Worm (Caenorhabditis elegans) whole organism, L4 larva: ENCODE measurements around the gene tofu-2.

Experiments
- F10B5.3 ChIP-seq: sonication (generic microtip); optimal IDR thresholded peaks from 2 replicates; lab custom pipeline; 2016; ENCODE audit warnings: mild to moderate bottlenecking, missing genetic modification characterization, missing compliant biosample characterization
- F26F4.8 ChIP-seq: fragments of 200-800 bp; sonication (Bioruptor generic); conservative IDR thresholded peaks from 2 replicates; pipeline ENCODE4 v1.3.6; 2022; ENCODE audit warnings: missing genetic modification characterization, missing compliant biosample characterization
- F44E2.7 ChIP-seq: fragments of 200-800 bp; sonication (Bioruptor generic); IDR thresholded peaks from 2 replicates; pipeline ENCODE4 v2.1.2; 2022; ENCODE audit warnings: missing genetic modification characterization, missing compliant biosample characterization
- F49E8.2 ChIP-seq: sonication (generic microtip); optimal IDR thresholded peaks from 2 replicates; lab custom pipeline; 2016; ENCODE audit warnings: missing compliant biosample characterization, mild to moderate bottlenecking, missing genetic modification characterization, borderline replicate concordance
- T20F7.1 ChIP-seq: fragments of 200-800 bp; sonication (Bioruptor generic); optimal IDR thresholded peaks from 2 replicates; lab custom pipeline; 2018; ENCODE audit warnings: mild to moderate bottlenecking, missing genetic modification characterization, missing compliant biosample characterization
- T26A8.4 ChIP-seq: fragments of 200-800 bp; sonication (Bioruptor generic); IDR thresholded peaks from 2 replicates; pipeline ENCODE4 v1.3.6; 2022; ENCODE audit warnings: missing genetic modification characterization, missing compliant biosample characterization
- Y105C5A.15 ChIP-seq: fragments of 200-800 bp; sonication (Bioruptor generic); IDR thresholded peaks from 2 replicates; pipeline ENCODE4 v1.3.6; 2022; ENCODE audit warnings: missing genetic modification characterization, missing compliant biosample characterization
- Y5F2A.4 ChIP-seq: fragments of 200-800 bp; sonication (Bioruptor generic); optimal IDR thresholded peaks from 2 replicates; lab custom pipeline; 2018; ENCODE audit warnings: mild to moderate bottlenecking, missing genetic modification characterization, missing compliant biosample characterization
- aha-1 ChIP-seq: fragments of 150-350 bp; peaks from one replicate; lab custom pipeline; 2014; ENCODE audit warnings: missing biosample characterization, missing genetic modification characterization
- aly-2 ChIP-seq: sonication (generic microtip); optimal IDR thresholded peaks from 2 replicates; lab custom pipeline; 2018; ENCODE audit warnings: missing biosample characterization, missing genetic modification characterization
- arid-1 ChIP-seq: fragments of 200-800 bp; sonication (Bioruptor generic); conservative IDR thresholded peaks from 2 replicates; pipeline ENCODE4 v1.3.6; 2022; ENCODE audit warnings: missing genetic modification reagents, missing genetic modification characterization, missing compliant biosample characterization
- ceh-32 ChIP-seq: sonication (generic microtip); optimal IDR thresholded peaks from 2 replicates; lab custom pipeline; 2016; ENCODE audit warnings: mild to moderate bottlenecking, missing genetic modification characterization, missing compliant biosample characterization; ENCODE audit not compliant: poor library complexity
- ceh-82 ChIP-seq: sonication (generic microtip); optimal IDR thresholded peaks from 2 replicates; lab custom pipeline; 2017; ENCODE audit warnings: missing biosample characterization, missing genetic modification characterization
- ces-1 ChIP-seq: fragments of 150-350 bp; sonication (generic microtip); optimal IDR thresholded peaks from 4 replicates; lab custom pipeline; 2014; ENCODE audit warnings: missing biosample characterization, missing genetic modification reagents, missing genetic modification characterization
- daf-12 ChIP-seq: fragments of 150-350 bp; optimal IDR thresholded peaks from 2 replicates; lab custom pipeline; 2014; ENCODE audit warnings: missing biosample characterization, missing genetic modification reagents, missing genetic modification characterization
- daf-16 ChIP-seq, 3 experiments: sonication (generic microtip); optimal IDR thresholded peaks; 2 replicates each; lab custom pipeline; 2016 to 2017; ENCODE audit warnings: missing genetic modification characterization in 3 of 3, missing genetic modification reagents in 3 of 3, mild to moderate bottlenecking in 2 of 3, missing compliant biosample characterization in 2 of 3, missing biosample characterization in 1 of 3, moderate library complexity in 1 of 3
- daf-19 ChIP-seq: fragments of 200-800 bp; sonication (Bioruptor generic); conservative IDR thresholded peaks from 2 replicates; pipeline ENCODE4 v1.3.6; 2022; ENCODE audit warnings: missing genetic modification characterization, missing compliant biosample characterization
- daf-8 ChIP-seq: fragments of 200-800 bp; sonication (Bioruptor generic); IDR thresholded peaks from 2 replicates; pipeline ENCODE4 v1.3.6; 2022; ENCODE audit warnings: missing genetic modification characterization, missing compliant biosample characterization
- dmd-6 ChIP-seq: fragments of 200-800 bp; sonication (Bioruptor generic); IDR thresholded peaks from 2 replicates; pipeline ENCODE4 v1.3.6; 2022; ENCODE audit warnings: missing genetic modification reagents, missing genetic modification characterization, missing compliant biosample characterization
- dmd-8 ChIP-seq: fragments of 200-800 bp; sonication (Bioruptor generic); IDR thresholded peaks from 2 replicates; pipeline ENCODE4 v1.3.6; 2022; ENCODE audit warnings: missing genetic modification characterization, missing compliant biosample characterization
- duxl-1 ChIP-seq: sonication (generic microtip); optimal IDR thresholded peaks from 2 replicates; lab custom pipeline; 2016; ENCODE audit warnings: mild to moderate bottlenecking, missing genetic modification characterization, moderate library complexity, missing compliant biosample characterization; ENCODE audit not compliant: poor library complexity
- fkh-10 ChIP-seq: fragments of 150-350 bp; optimal IDR thresholded peaks from 2 replicates; lab custom pipeline; 2014; ENCODE audit warnings: missing biosample characterization, missing genetic modification reagents, missing genetic modification characterization
- fos-1 ChIP-seq: fragments of 150-350 bp; optimal IDR thresholded peaks from 2 replicates; lab custom pipeline; 2014; ENCODE audit warnings: missing biosample characterization, missing genetic modification characterization
- hlh-11 ChIP-seq: fragments of 200-800 bp; sonication (Bioruptor generic); optimal IDR thresholded peaks from 2 replicates; lab custom pipeline; 2018; ENCODE audit warnings: mild to moderate bottlenecking, missing genetic modification characterization, missing compliant biosample characterization
- hlh-30 ChIP-seq: sonication (generic microtip); optimal IDR thresholded peaks from 2 replicates; lab custom pipeline; 2017; ENCODE audit warnings: antibody characterized with exemption, mild to moderate bottlenecking, missing genetic modification characterization, missing compliant biosample characterization; ENCODE audit not compliant: insufficient read depth
- hmg-1.1 ChIP-seq: fragments of 200-800 bp; sonication (Bioruptor generic); IDR thresholded peaks from 2 replicates; pipeline ENCODE4 v1.3.6; 2022; ENCODE audit warnings: missing genetic modification reagents, missing genetic modification characterization, missing compliant biosample characterization
- lin-1 ChIP-seq: fragments of 200-800 bp; sonication (Bioruptor generic); IDR thresholded peaks from 2 replicates; pipeline ENCODE4 v1.3.6; 2022; ENCODE audit warnings: missing genetic modification reagents, missing genetic modification characterization, missing compliant biosample characterization
- lin-13 ChIP-seq: fragments of 150-350 bp; optimal IDR thresholded peaks from 2 replicates; lab custom pipeline; 2014; ENCODE audit warnings: missing biosample characterization, missing genetic modification reagents, missing genetic modification characterization
- lin-29 ChIP-seq: fragments of 200-800 bp; sonication (Bioruptor generic); IDR thresholded peaks from 2 replicates; pipeline ENCODE4 v1.3.6; 2022; ENCODE audit warnings: missing genetic modification reagents, missing genetic modification characterization, missing compliant biosample characterization
- lin-38 ChIP-seq: fragments of 200-800 bp; sonication (Bioruptor generic); IDR thresholded peaks from 2 replicates; pipeline ENCODE4 v1.3.6; 2022; ENCODE audit warnings: missing genetic modification reagents, missing genetic modification characterization, missing compliant biosample characterization
- lin-39 ChIP-seq: fragments of 150-350 bp; optimal IDR thresholded peaks from 2 replicates; lab custom pipeline; 2014; ENCODE audit warnings: missing biosample characterization, missing genetic modification reagents, missing genetic modification characterization
- lir-3 ChIP-seq: sonication (generic microtip); optimal IDR thresholded peaks from 2 replicates; lab custom pipeline; 2016; ENCODE audit warnings: mild to moderate bottlenecking, missing genetic modification characterization, missing compliant biosample characterization
- madf-9 ChIP-seq: fragments of 200-800 bp; sonication (Bioruptor generic); conservative IDR thresholded peaks from 2 replicates; pipeline ENCODE4 v1.3.6; 2022; ENCODE audit warnings: missing genetic modification reagents, missing genetic modification characterization, missing compliant biosample characterization
- mdl-1 ChIP-seq, 2 experiments: fragments of 150-350 bp in 1 of 2; sonication (generic microtip) in 1 of 2; optimal IDR thresholded peaks; 2 replicates each; lab custom pipeline; 2014 to 2017; ENCODE audit warnings: missing biosample characterization in 2 of 2, missing genetic modification characterization in 2 of 2
- mxl-2 ChIP-seq: fragments of 200-800 bp; sonication (Bioruptor generic); conservative IDR thresholded peaks from 2 replicates; pipeline ENCODE4 v1.3.6; 2022; ENCODE audit warnings: missing genetic modification reagents, missing genetic modification characterization, missing compliant biosample characterization
- mxl-3 ChIP-seq: fragments of 200-800 bp; sonication (Bioruptor generic); optimal IDR thresholded peaks from 2 replicates; lab custom pipeline; 2018; ENCODE audit warnings: mild to moderate bottlenecking, missing genetic modification characterization, missing compliant biosample characterization
- nhr-10 ChIP-seq: fragments of 150-350 bp; optimal IDR thresholded peaks from 2 replicates; lab custom pipeline; 2014; ENCODE audit warnings: missing biosample characterization, missing genetic modification characterization
- nhr-11 ChIP-seq: fragments of 150-350 bp; optimal IDR thresholded peaks from 2 replicates; lab custom pipeline; 2014; ENCODE audit warnings: missing biosample characterization, missing genetic modification characterization
- nhr-28 ChIP-seq: fragments of 150-350 bp; optimal IDR thresholded peaks from 2 replicates; lab custom pipeline; 2014; ENCODE audit warnings: missing biosample characterization, missing genetic modification characterization
- nhr-48 ChIP-seq: sonication (generic microtip); optimal IDR thresholded peaks from 2 replicates; lab custom pipeline; 2016; ENCODE audit warnings: mild to moderate bottlenecking, missing genetic modification characterization, missing compliant biosample characterization
- php-3 ChIP-seq: fragments of 200-800 bp; sonication (Bioruptor generic); IDR thresholded peaks from 2 replicates; pipeline ENCODE4 v1.3.6; 2022; ENCODE audit warnings: missing genetic modification reagents, missing genetic modification characterization, missing compliant biosample characterization
- pqm-1 ChIP-seq: sonication (generic microtip); optimal IDR thresholded peaks from 2 replicates; lab custom pipeline; 2017; ENCODE audit warnings: missing biosample characterization, missing genetic modification characterization
- snpc-1.2 ChIP-seq: fragments of 200-800 bp; sonication (Bioruptor generic); IDR thresholded peaks from 2 replicates; pipeline ENCODE4 v1.3.6; 2022; ENCODE audit warnings: missing genetic modification reagents, missing genetic modification characterization, missing compliant biosample characterization
- snpc-4 ChIP-seq: fragments of 150-350 bp; optimal IDR thresholded peaks from 2 replicates; lab custom pipeline; 2014; ENCODE audit warnings: missing biosample characterization, missing genetic modification characterization
- spr-3 ChIP-seq: fragments of 200-800 bp; sonication (Bioruptor generic); optimal IDR thresholded peaks from 2 replicates; lab custom pipeline; 2018; ENCODE audit warnings: mild to moderate bottlenecking, missing genetic modification characterization, missing compliant biosample characterization
- unc-39 ChIP-seq: sonication (generic microtip); optimal IDR thresholded peaks from 2 replicates; lab custom pipeline; 2017; ENCODE audit warnings: missing biosample characterization, missing genetic modification characterization
- unc-62 ChIP-seq, 3 experiments: fragments of 150-350 bp in 1 of 3; sonication (generic microtip); optimal IDR thresholded peaks in 2 of 3; peaks in 1 of 3; 1 replicate in 1 of 3; 2 replicates in 2 of 3; lab custom pipeline; 2014 to 2017; ENCODE audit warnings: missing biosample characterization in 3 of 3, missing genetic modification characterization in 3 of 3, missing genetic modification reagents in 3 of 3, missing genotype in 1 of 3
- zag-1 ChIP-seq: fragments of 150-350 bp; optimal IDR thresholded peaks from 2 replicates; lab custom pipeline; 2014; ENCODE audit warnings: missing biosample characterization, missing genetic modification characterization
- zfp-2 ChIP-seq: sonication (generic microtip); optimal IDR thresholded peaks from 2 replicates; lab custom pipeline; 2016; ENCODE audit warnings: mild to moderate bottlenecking, missing genetic modification characterization, missing compliant biosample characterization
- zfp-3 ChIP-seq: fragments of 200-800 bp; sonication (Bioruptor generic); conservative IDR thresholded peaks from 2 replicates; pipeline ENCODE4 v1.3.6; 2022; ENCODE audit warnings: missing genetic modification reagents, missing genetic modification characterization, missing compliant biosample characterization
- ztf-11 ChIP-seq: fragments of 150-350 bp; optimal IDR thresholded peaks from 2 replicates; lab custom pipeline; 2014; ENCODE audit warnings: missing biosample characterization, missing genetic modification characterization
- ztf-7 ChIP-seq: fragments of 150-350 bp; optimal IDR thresholded peaks from 2 replicates; lab custom pipeline; 2014; ENCODE audit warnings: missing biosample characterization, missing genetic modification characterization

tofu-2 gene

DNA sequence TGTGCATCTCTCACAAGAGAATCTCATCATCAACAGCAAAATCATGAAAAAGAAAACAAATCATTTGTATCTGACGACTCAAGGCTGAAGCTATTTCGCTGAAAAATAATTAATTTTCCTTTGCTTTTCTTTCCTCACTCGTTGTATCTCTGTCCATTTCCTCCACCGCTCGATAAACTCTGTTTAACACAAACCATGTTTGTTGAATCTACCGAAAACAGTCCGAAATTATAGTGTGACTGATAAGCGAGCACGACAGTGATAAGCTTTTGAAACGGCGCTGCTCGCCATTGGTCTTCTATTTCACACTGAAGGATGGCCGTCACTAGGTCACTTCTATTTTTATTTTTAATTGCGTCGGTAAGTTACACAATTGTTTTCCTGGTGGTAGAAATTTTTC is 24.6 kb upstream of the tofu-2 start, which contains the start of gene npa-1 (continued):
- TF ChIP-seq F26F4.8 (GFP tag; lab: Robert Waterston, UW) (no peak), mxl-2 (GFP tag; lab: Robert Waterston, UW) (no peak), F49E8.2 (tag; lab: Kevin White, UChicago) (no peak), lin-39 (no peak), ceh-82 (tag; lab: Kevin White, UChicago) (no peak), pqm-1 (tag; lab: Kevin White, UChicago) (peak; percentile 60), ztf-7 (no peak), dmd-8 (no peak), aha-1 (tag; lab: Kevin White, UChicago) (no peak), dmd-6 (GFP tag; lab: Robert Waterston, UW) (peak; percentile 43), daf-19 (GFP tag; lab: Robert Waterston, UW) (no peak), T26A8.4 (GFP tag; lab: Robert Waterston, UW) (no peak), zfp-2 (no peak), hmg-1.1 (GFP tag; lab: Robert Waterston, UW) (no peak), unc-62 (GFP tag; optimal IDR thresholded peaks at IDR 0.05 in 1 of 2; lab: Kevin White, UChicago) (no peak), unc-62 (tag; optimal IDR thresholded peaks at IDR 0.05; lab: Kevin White, UChicago) (no peak), ceh-32 (tag; lab: Kevin White, UChicago) (no peak), nhr-10 (tag; lab: Kevin White, UChicago) (no peak), Y5F2A.4 (GFP tag; lab: Kevin White, UChicago) (no peak), php-3 (GFP tag; lab: Robert Waterston, UW) (no peak), nhr-48 (no peak), aly-2 (tag; lab: Kevin White, UChicago) (no peak), mxl-3 (GFP tag; lab: Kevin White, UChicago) (peak; percentile 19), mdl-1 (tag; optimal IDR thresholded peaks at IDR 0.05; lab: Kevin White, UChicago) (no peak), ztf-11 (tag; lab: Kevin White, UChicago) (no peak), snpc-4 (no peak), lin-1 (GFP tag; lab: Robert Waterston, UW) (0 out of 2 replicates have a peak, but pooled peaks have one; percentile 18), madf-9 (GFP tag; lab: Robert Waterston, UW) (no peak), nhr-28 (tag; lab: Kevin White, UChicago) (peak; percentile 75), lir-3 (tag; lab: Kevin White, UChicago) (no peak), nhr-11 (tag; lab: Kevin White, UChicago) (no peak), spr-3 (GFP tag; lab: Kevin White, UChicago) (no peak), lin-38 (GFP tag; lab: Robert Waterston, UW) (no peak), hlh-30 (tag; lab: Kevin White, UChicago) (no peak), Y105C5A.15 (GFP tag; lab: Robert Waterston, UW) (no peak), lin-29 (GFP tag; lab: Robert Waterston, UW) (no peak), daf-12 (tag; lab: Kevin White, UChicago) (no peak), F44E2.7 (GFP tag; lab: Robert Waterston, UW) (no peak), fos-1 (tag; lab: Kevin White, UChicago) (no peak), duxl-1 (tag; lab: Kevin White, UChicago) (no peak), F10B5.3 (tag; lab: Kevin White, UChicago) (no peak), arid-1 (GFP tag; lab: Robert Waterston, UW) (no peak), lin-13 (GFP tag; lab: Kevin White, UChicago) (no peak), zfp-3 (GFP tag; lab: Robert Waterston, UW) (no peak), daf-16 (GFP tag; optimal IDR thresholded peaks at IDR 0.05; lab: Kevin White, UChicago) (no peak), daf-16 (tag; optimal IDR thresholded peaks at IDR 0.05; lab: Kevin White, UChicago) (peak; percentile 51), daf-8 (GFP tag; lab: Robert Waterston, UW) (no peak), ces-1 (GFP tag; lab: Kevin White, UChicago) (no peak), fkh-10 (GFP tag; lab: Kevin White, UChicago) (no peak), zag-1 (tag; lab: Kevin White, UChicago) (no peak), unc-39 (tag; lab: Kevin White, UChicago) (no peak), T20F7.1 (GFP tag; lab: Kevin White, UChicago) (no peak), snpc-1.2 (no peak), hlh-11 (tag; lab: Kevin White, UChicago) (peak; percentile 61)
